Fruit fly (Drosophila melanogaster): ENCODE data around the gene GC1.

Gene GC1

DNA sequence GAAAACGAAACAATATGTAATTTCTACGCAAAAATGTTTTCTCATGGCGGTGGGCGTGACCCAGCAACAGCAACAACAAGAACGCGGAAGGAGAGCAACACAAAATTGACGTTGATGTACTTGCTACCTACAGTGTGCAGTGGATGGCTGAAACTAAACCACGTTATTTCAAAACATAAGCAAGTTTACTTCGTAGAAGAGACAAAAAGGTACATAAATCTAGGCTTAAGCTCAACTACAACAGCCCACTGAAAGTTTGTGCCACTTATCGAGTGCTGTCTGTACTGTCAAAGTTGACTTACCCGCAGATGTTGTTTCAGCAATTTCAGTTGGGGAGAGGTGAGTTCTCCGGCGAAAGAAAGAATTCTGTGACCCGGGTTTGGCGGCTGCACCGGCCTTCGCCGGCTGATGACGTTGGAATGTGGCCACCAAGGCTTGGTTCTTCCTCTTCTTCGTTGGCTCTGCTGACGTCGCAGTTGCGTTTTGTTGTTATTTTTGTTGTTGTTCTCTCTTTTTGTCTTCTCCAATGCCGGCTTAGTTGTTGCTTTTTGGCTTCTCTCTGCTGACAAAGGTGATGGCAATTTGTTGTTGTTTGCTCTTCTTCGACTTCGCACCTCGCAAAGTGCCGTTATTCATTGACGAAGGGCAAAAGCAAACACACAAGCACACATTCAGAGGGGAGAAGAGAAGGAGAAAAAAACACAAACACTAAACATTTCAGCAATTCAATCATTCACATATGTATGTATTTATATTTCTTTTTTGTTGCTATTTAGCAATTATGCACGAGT lies 20.2 kb upstream of the GC1 start (continued):
- TF ChIP-seq Dbx (GFP tag; IDR thresholded peaks at IDR 0.05) (no peak), TFAM (GFP tag; optimal IDR thresholded peaks at IDR 0.05) (no peak), PHDP (tag; optimal IDR thresholded peaks at IDR 0.05) (peak; percentile 2), run (tag; optimal IDR thresholded peaks at IDR 0.05) (no peak), CG16813 (GFP tag; IDR thresholded peaks at IDR 0.05; ENCODE audit: partially characterized antibody) (no peak), CG8944 (GFP tag; optimal IDR thresholded peaks at IDR 0.05) (no peak), Mes4 (GFP tag; optimal IDR thresholded peaks at IDR 0.05) (no peak), CG15601 (tag; optimal IDR thresholded peaks at IDR 0.05) (no peak), CG10959 (GFP tag; IDR thresholded peaks at IDR 0.05) (no peak), CG9932 (GFP tag; IDR thresholded peaks at IDR 0.05) (0 out of 2 replicates have a peak, but pooled peaks have one; percentile 30), emc (GFP tag; optimal IDR thresholded peaks at IDR 0.05) (no peak), sd (tag; optimal IDR thresholded peaks at IDR 0.05) (peak; percentile 74), CG11723 (GFP tag; optimal IDR thresholded peaks at IDR 0.05) (no peak), so (GFP tag; IDR thresholded peaks at IDR 0.05) (no peak), CG4360 (GFP tag; IDR thresholded peaks at IDR 0.05) (peak; percentile 80), Hr39 (optimal IDR thresholded peaks at IDR 0.05) (no peak), CG17186 (GFP tag; optimal IDR thresholded peaks at IDR 0.05) (no peak), CG14050 (GFP tag; IDR thresholded peaks at IDR 0.05) (no peak), al (GFP tag; IDR thresholded peaks at IDR 0.05) (peak; percentile 29; the same call in 1 of the 2 replicates), yki (optimal IDR thresholded peaks at IDR 0.05) (no peak), pros (GFP tag; optimal IDR thresholded peaks at IDR 0.05) (no peak), CG15073 (GFP tag; optimal IDR thresholded peaks at IDR 0.05) (no peak), lab (GFP tag; optimal IDR thresholded peaks at IDR 0.05) (peak; percentile 26), CG3726 (GFP tag; IDR thresholded peaks at IDR 0.05) (no peak), Ada2b (GFP tag; IDR thresholded peaks at IDR 0.05) (0 out of 2 replicates have a peak, but pooled peaks have one; percentile 17), CG30403 (GFP tag; optimal IDR thresholded peaks at IDR 0.05) (no peak), CG10462 (GFP tag; optimal IDR thresholded peaks at IDR 0.05) (no peak), Awh (GFP tag; IDR thresholded peaks at IDR 0.05) (no peak), chinmo (GFP tag; IDR thresholded peaks at IDR 0.05; ENCODE audit: partially characterized antibody) (0 out of 4 replicates have a peak, but pooled peaks have one; percentile 56), CG8765 (GFP tag; IDR thresholded peaks at IDR 0.05) (no peak), nerfin-1 (tag; optimal IDR thresholded peaks at IDR 0.05) (no peak), CG1603 (tag; optimal IDR thresholded peaks at IDR 0.05) (peak; percentile 46), CG2678 (tag; optimal IDR thresholded peaks at IDR 0.05) (peak; percentile 32), Hr78 (GFP tag; optimal IDR thresholded peaks at IDR 0.05) (no peak), Nf-YC (tag; optimal IDR thresholded peaks at IDR 0.05) (no peak), CTCF (GFP tag; optimal IDR thresholded peaks at IDR 0.05) (no peak), gfzf (GFP tag; optimal IDR thresholded peaks at IDR 0.05) (no peak)

DNA sequence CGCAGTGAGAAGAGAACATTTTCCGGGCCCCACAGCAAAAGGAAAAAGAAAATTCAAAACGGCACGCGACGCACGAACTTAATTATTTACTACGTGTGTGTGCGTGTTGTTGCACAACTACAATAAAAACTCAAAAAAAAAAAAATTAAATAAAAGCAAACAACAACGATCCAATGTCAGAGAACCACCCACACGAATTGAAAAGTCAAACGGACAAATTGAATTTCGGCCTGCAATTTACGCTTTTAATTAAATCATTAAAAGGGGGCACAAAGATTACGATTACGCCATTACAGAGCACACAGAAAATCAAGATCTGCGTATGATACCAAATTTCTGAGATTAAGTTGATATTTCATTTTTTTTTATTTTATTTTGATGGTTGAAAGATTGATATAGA lies 19.5 kb upstream of the GC1 start:
- peak; percentile 59 for TF ChIP-seq sens (GFP tag)
- peak in 1 of 2 experiments; percentile 66 for TF ChIP-seq Pdp1 (GFP tag; optimal IDR thresholded peaks at IDR 0.05)
- no peak for TF ChIP-seq insv (GFP tag; optimal IDR thresholded peaks at IDR 0.05)
- no peak for TF ChIP-seq Jarid2 (GFP tag; optimal IDR thresholded peaks at IDR 0.05)
- TF ChIP-seq Side (GFP tag; optimal IDR thresholded peaks at IDR 0.05), result no peak
- TF ChIP-seq sr (GFP tag; IDR thresholded peaks at IDR 0.05), result peak; percentile 57
- no peak for TF ChIP-seq Lhr (GFP tag; optimal IDR thresholded peaks at IDR 0.05)
- TF ChIP-seq Bdp1 (GFP tag; optimal IDR thresholded peaks at IDR 0.05), result no peak
